Fruit fly (Drosophila melanogaster): ENCODE results near the gene CG9588.

dm6 chr3R:13722451-13722850 is 46.0 kb upstream of the CG9588 start:
- TF ChIP-seq Mnt (GFP tag; optimal IDR thresholded peaks at IDR 0.05) (no peak), Hr96 (GFP tag; optimal IDR thresholded peaks at IDR 0.05) (no peak), Crg-1 (GFP tag; optimal IDR thresholded peaks at IDR 0.05) (no peak), pad (GFP tag; optimal IDR thresholded peaks at IDR 0.05) (no peak), CG11617 (GFP tag; optimal IDR thresholded peaks at IDR 0.05) (no peak), CG7045 (GFP tag; optimal IDR thresholded peaks at IDR 0.05) (no peak), CG12768 (GFP tag; optimal IDR thresholded peaks at IDR 0.05) (no peak)
